Fruit fly (Drosophila melanogaster) whole organism, wandering third instar larva: ENCODE data around the gene Cdc5.

Experiments used
- Abd-B ChIP-seq: fragments of >200 bp; optimal IDR thresholded peaks from 2 replicates; lab custom pipeline; 2017; ENCODE audit warnings: missing biosample characterization, missing genetic modification characterization
- CG32264 ChIP-seq: fragments of 200-800 bp; sonication (Bioruptor generic); optimal IDR thresholded peaks from 2 replicates; lab custom pipeline; 2016; ENCODE audit warnings: missing biosample characterization, missing genetic modification characterization
- CG9705 ChIP-seq: fragments of 200-800 bp; sonication (Bioruptor generic); optimal IDR thresholded peaks from 2 replicates; lab custom pipeline; 2018; ENCODE audit warnings: missing biosample characterization, mild to moderate bottlenecking, missing genetic modification characterization
- CrebA ChIP-seq: fragments of 200-800 bp; sonication (Bioruptor generic); optimal IDR thresholded peaks from 2 replicates; lab custom pipeline; 2016; ENCODE audit warnings: missing biosample characterization, mild to moderate bottlenecking, missing genetic modification characterization, borderline replicate concordance
- Dif ChIP-seq: fragments of 200-275, 200-300 bp; sonication (Bioruptor generic); optimal IDR thresholded peaks from 2 replicates; lab custom pipeline; 2018; ENCODE audit warnings: missing biosample characterization, missing genetic modification characterization; ENCODE audit not compliant: partially characterized antibody
- GATAd ChIP-seq: sonication (Bioruptor generic); optimal IDR thresholded peaks from 2 replicates; lab custom pipeline; 2016; ENCODE audit warnings: missing biosample characterization, missing genetic modification characterization
- HLH106 ChIP-seq: fragments of 200-800 bp; optimal IDR thresholded peaks from 3 replicates; lab custom pipeline; 2019; ENCODE audit warnings: missing biosample characterization, mild to moderate bottlenecking, missing genetic modification characterization, moderate library complexity
- Hnf4 ChIP-seq: fragments of 200-800 bp; sonication (Bioruptor generic); optimal IDR thresholded peaks from 2 replicates; lab custom pipeline; 2016; ENCODE audit warnings: missing biosample characterization, mild to moderate bottlenecking, missing genetic modification characterization
- Hr78 ChIP-seq: fragments of >200 bp; optimal IDR thresholded peaks from 2 replicates; lab custom pipeline; 2017; ENCODE audit warnings: missing biosample characterization, missing genetic modification characterization
- Jra ChIP-seq: sonication (Bioruptor generic); optimal IDR thresholded peaks from 2 replicates; lab custom pipeline; 2016; ENCODE audit warnings: missing biosample characterization, missing genetic modification characterization
- Mio ChIP-seq: sonication (Bioruptor generic); optimal IDR thresholded peaks from 2 replicates; lab custom pipeline; 2016; ENCODE audit warnings: missing biosample characterization, missing genetic modification characterization
- N ChIP-seq: fragments of >200 bp; optimal IDR thresholded peaks from 2 replicates; lab custom pipeline; 2018; ENCODE audit warnings: missing biosample characterization, missing external identifiers, missing genetic modification characterization
- OdsH ChIP-seq: fragments of 200-800 bp; sonication (Bioruptor generic); optimal IDR thresholded peaks from 2 replicates; lab custom pipeline; 2016; ENCODE audit warnings: missing biosample characterization, mild to moderate bottlenecking, missing genetic modification characterization
- Rel ChIP-seq, 2 experiments: fragments of 200-800 bp; sonication (Bioruptor generic) in 1 of 2; optimal IDR thresholded peaks; 2 replicates in 1 of 2; 3 replicates in 1 of 2; lab custom pipeline; 2016 to 2019; ENCODE audit warnings: mild to moderate bottlenecking in 2 of 2, missing biosample characterization in 2 of 2, missing genetic modification characterization in 2 of 2, moderate library complexity in 1 of 2
- Sp1 ChIP-seq: fragments of 200-800 bp; sonication (Bioruptor generic); optimal IDR thresholded peaks from 3 replicates; lab custom pipeline; 2019; ENCODE audit warnings: missing biosample characterization, mild to moderate bottlenecking, missing genetic modification characterization, moderate library complexity
- br ChIP-seq: fragments of 200-800 bp; sonication (Bioruptor generic); optimal IDR thresholded peaks from 2 replicates; lab custom pipeline; 2016; ENCODE audit warnings: missing biosample characterization, missing genetic modification characterization
- dmrt93B ChIP-seq: fragments of 200-800 bp; sonication (Bioruptor generic); optimal IDR thresholded peaks from 2 replicates; lab custom pipeline; 2018; ENCODE audit warnings: missing biosample characterization, mild to moderate bottlenecking, missing genetic modification characterization
- dsf ChIP-seq: sonication (Bioruptor generic); optimal IDR thresholded peaks from 2 replicates; lab custom pipeline; 2016; ENCODE audit warnings: missing biosample characterization, missing genetic modification characterization, borderline replicate concordance
- ey ChIP-seq: fragments of 200-800 bp; sonication (Bioruptor generic); optimal IDR thresholded peaks from 2 replicates; lab custom pipeline; 2016; ENCODE audit warnings: missing biosample characterization, missing genetic modification characterization
- foxo ChIP-seq, 2 experiments: fragments of 200-800 bp; sonication (Bioruptor generic); optimal IDR thresholded peaks; 2 replicates in 1 of 2; 3 replicates in 1 of 2; lab custom pipeline; 2016 to 2017; ENCODE audit warnings: missing biosample characterization in 2 of 2, missing genetic modification characterization in 2 of 2
- fru ChIP-seq: fragments of 200-800 bp; sonication (Bioruptor generic); optimal IDR thresholded peaks from 3 replicates; lab custom pipeline; 2016; ENCODE audit warnings: missing biosample characterization, mild to moderate bottlenecking, missing genetic modification characterization
- h ChIP-seq: fragments of 200-800 bp; sonication (Bioruptor generic); optimal IDR thresholded peaks from 3 replicates; lab custom pipeline; 2016; ENCODE audit warnings: missing biosample characterization, mild to moderate bottlenecking, missing genetic modification characterization
- jim ChIP-seq: fragments of 175-275, 200-325 bp; sonication (Bioruptor generic); optimal IDR thresholded peaks from 2 replicates; lab custom pipeline; 2016; ENCODE audit warnings: missing biosample characterization, mild to moderate bottlenecking, missing genetic modification characterization
- lola ChIP-seq: fragments of >200 bp; optimal IDR thresholded peaks from 2 replicates; lab custom pipeline; 2017; ENCODE audit warnings: missing biosample characterization, missing genetic modification characterization
- pan ChIP-seq: fragments of >200 bp; optimal IDR thresholded peaks from 2 replicates; lab custom pipeline; 2017
- psq ChIP-seq: fragments of 200-800 bp; sonication (Bioruptor generic); optimal IDR thresholded peaks from 3 replicates; lab custom pipeline; 2017; ENCODE audit warnings: missing biosample characterization, mild to moderate bottlenecking, missing genetic modification characterization, moderate library complexity
- rgr ChIP-seq: fragments of 200-800 bp; sonication (Bioruptor generic); optimal IDR thresholded peaks from 3 replicates; lab custom pipeline; 2016; ENCODE audit warnings: missing biosample characterization, mild to moderate bottlenecking, missing genetic modification characterization
- sage ChIP-seq: fragments of 200-800 bp; sonication (Bioruptor generic); optimal IDR thresholded peaks from 2 replicates; lab custom pipeline; 2016; ENCODE audit warnings: missing biosample characterization, mild to moderate bottlenecking, missing genetic modification characterization
- tai ChIP-seq: sonication (Bioruptor generic); optimal IDR thresholded peaks from 2 replicates; lab custom pipeline; 2016; ENCODE audit warnings: missing biosample characterization, missing genetic modification characterization

The Cdc5 gene

dm6 chr3L:377222-378071 is 16.3 kb upstream of the Cdc5 start (continued):
- no peak for TF ChIP-seq sage (GFP tag; lab: Kevin White, UChicago)

- TF ChIP-seq CG9705 (GFP tag; lab: Kevin White, UChicago): no peak
- no peak for TF ChIP-seq CG32264 (GFP tag; lab: Kevin White, UChicago)
- TF ChIP-seq pan (lab: Kevin White, UChicago): no peak
- TF ChIP-seq foxo (GFP tag; optimal IDR thresholded peaks at IDR 0.05; lab: Kevin White, UChicago): no peak
These were observed 14.5 kb upstream of the Cdc5 start for dm6 chr3L:375672-376071.

- TF ChIP-seq Abd-B: no peak
- no peak for TF ChIP-seq Hr78 (GFP tag; lab: Kevin White, UChicago)
- no peak for TF ChIP-seq dmrt93B (GFP tag; lab: Kevin White, UChicago)
- no peak for TF ChIP-seq foxo (GFP tag; optimal IDR thresholded peaks at IDR 0.05; lab: Kevin White, UChicago)
- TF ChIP-seq h (GFP tag; lab: Kevin White, UChicago): no peak
- no peak for TF ChIP-seq OdsH (GFP tag; lab: Kevin White, UChicago)
- no peak for TF ChIP-seq jim (GFP tag; lab: Kevin White, UChicago)
- TF ChIP-seq Rel (GFP tag; optimal IDR thresholded peaks at IDR 0.05; lab: Kevin White, UChicago): no peak
- no peak for TF ChIP-seq Rel (tag; optimal IDR thresholded peaks at IDR 0.05; lab: Kevin White, UChicago)
- TF ChIP-seq psq: no peak
These were observed 13.4 kb upstream of the Cdc5 start for dm6 chr3L:374582-374981.

dm6 chr3L:371228-371627 is 10.0 kb upstream of the Cdc5 start:
- TF ChIP-seq Jra (GFP tag; lab: Kevin White, UChicago): no peak
- no peak for TF ChIP-seq h (GFP tag; lab: Kevin White, UChicago)
- TF ChIP-seq dsf (GFP tag; lab: Kevin White, UChicago): no peak
- no peak for TF ChIP-seq Sp1 (GFP tag; lab: Kevin White, UChicago)
- no peak for TF ChIP-seq CG32264 (GFP tag; lab: Kevin White, UChicago)
- no peak for TF ChIP-seq HLH106 (tag; lab: Kevin White, UChicago)
- no peak for TF ChIP-seq ey (GFP tag; lab: Kevin White, UChicago)

dm6 chr3L:366337-366736 is 5.2 kb upstream of the Cdc5 start, which contains the start of gene CG13884:
CG13884 (minus strand) TSS chr3L:366437.
- no peak for TF ChIP-seq CrebA (GFP tag; lab: Kevin White, UChicago)
- TF ChIP-seq Rel (GFP tag; optimal IDR thresholded peaks at IDR 0.05; lab: Kevin White, UChicago): no peak
- TF ChIP-seq Rel (tag; optimal IDR thresholded peaks at IDR 0.05; lab: Kevin White, UChicago): no peak
- TF ChIP-seq dsf (GFP tag; lab: Kevin White, UChicago): no peak
- TF ChIP-seq rgr (GFP tag; lab: Kevin White, UChicago): no peak
- TF ChIP-seq N (GFP tag; lab: Kevin White, UChicago): no peak
- TF ChIP-seq br (GFP tag; lab: Kevin White, UChicago): no peak
- TF ChIP-seq Dif (GFP tag; lab: Kevin White, UChicago): no peak
- no peak for TF ChIP-seq Hnf4 (GFP tag; lab: Kevin White, UChicago)
- TF ChIP-seq Abd-B: no peak
- TF ChIP-seq fru (GFP tag; lab: Kevin White, UChicago): no peak
- TF ChIP-seq GATAd: no peak
- no peak for TF ChIP-seq psq
- TF ChIP-seq OdsH (GFP tag; lab: Kevin White, UChicago): no peak
- no peak for TF ChIP-seq Mio (GFP tag; lab: Kevin White, UChicago)
- no peak for TF ChIP-seq sage (GFP tag; lab: Kevin White, UChicago)
- TF ChIP-seq foxo (GFP tag; optimal IDR thresholded peaks at IDR 0.05; lab: Kevin White, UChicago): no peak
- no peak for TF ChIP-seq lola
- TF ChIP-seq tai: no peak
- no peak for TF ChIP-seq CG9705 (GFP tag; lab: Kevin White, UChicago)
- no peak for TF ChIP-seq Hr78 (GFP tag; lab: Kevin White, UChicago)
